Fruit fly (Drosophila melanogaster): ENCODE data around the gene CG17770.

The CG17770 gene

dm6 chr3R:25830814-25831213 lies 19.1 kb downstream of the CG17770 start, which contains the start of gene Mst57Db:
Mst57Db (minus strand) TSS chr3R:25830914.
- TF ChIP-seq Fer1 (GFP tag; optimal IDR thresholded peaks at IDR 0.05) (no peak), pfk (GFP tag; optimal IDR thresholded peaks at IDR 0.05) (no peak), D (optimal IDR thresholded peaks at IDR 0.05) (no peak), D (GFP tag; optimal IDR thresholded peaks at IDR 0.05) (no peak), MESR4 (GFP tag; optimal IDR thresholded peaks at IDR 0.05) (no peak), repo (GFP tag; optimal IDR thresholded peaks at IDR 0.05) (no peak), ind (GFP tag; optimal IDR thresholded peaks at IDR 0.05) (no peak), mld (GFP tag; IDR thresholded peaks at IDR 0.05; ENCODE audit: partially characterized antibody) (no peak), ci (GFP tag; IDR thresholded peaks at IDR 0.05) (no peak), eve (GFP tag; optimal IDR thresholded peaks at IDR 0.05) (no peak), CG17385 (GFP tag; optimal IDR thresholded peaks at IDR 0.05) (no peak), slp2 (GFP tag; optimal IDR thresholded peaks at IDR 0.05) (no peak), Max (GFP tag; optimal IDR thresholded peaks at IDR 0.05) (no peak), gro (GFP tag; optimal IDR thresholded peaks at IDR 0.05) (no peak), CG18011 (GFP tag; optimal IDR thresholded peaks at IDR 0.05) (no peak), CG10209 (GFP tag; optimal IDR thresholded peaks at IDR 0.05) (no peak), CG7372 (GFP tag; IDR thresholded peaks at IDR 0.05) (no peak), CG4328 (GFP tag; optimal IDR thresholded peaks at IDR 0.05) (no peak), CG33557 (GFP tag; optimal IDR thresholded peaks at IDR 0.05) (no peak), vvl (GFP tag; IDR thresholded peaks at IDR 0.05) (no peak)

- no peak for TF ChIP-seq CG4707 (GFP tag; optimal IDR thresholded peaks at IDR 0.05)
- no peak for TF ChIP-seq tna (GFP tag; IDR thresholded peaks at IDR 0.05; ENCODE audit: partially characterized antibody)
- no peak for TF ChIP-seq CTCF (GFP tag; optimal IDR thresholded peaks at IDR 0.05)
- TF ChIP-seq rib (GFP tag; IDR thresholded peaks at IDR 0.05): no peak
- no peak for TF ChIP-seq Optix (GFP tag; IDR thresholded peaks at IDR 0.05)
- TF ChIP-seq TFAM (GFP tag; optimal IDR thresholded peaks at IDR 0.05): no peak
- no peak for TF ChIP-seq CG18476 (GFP tag; optimal IDR thresholded peaks at IDR 0.05)
- no peak for TF ChIP-seq ara (GFP tag; IDR thresholded peaks at IDR 0.05)
- no peak for TF ChIP-seq CG13424 (tag; optimal IDR thresholded peaks at IDR 0.05)
- TF ChIP-seq Side (GFP tag; optimal IDR thresholded peaks at IDR 0.05): no peak
- TF ChIP-seq hth (optimal IDR thresholded peaks at IDR 0.05): no peak
- no peak for TF ChIP-seq CG32532 (GFP tag; IDR thresholded peaks at IDR 0.05)
- TF ChIP-seq CG6791 (GFP tag; IDR thresholded peaks at IDR 0.05; ENCODE audit: partially characterized antibody): no peak
- TF ChIP-seq HLH3B (GFP tag; IDR thresholded peaks at IDR 0.05): no peak
- no peak for TF ChIP-seq chn (GFP tag; optimal IDR thresholded peaks at IDR 0.05)
- TF ChIP-seq CG10979 (tag; optimal IDR thresholded peaks at IDR 0.05): no peak
- no peak for TF ChIP-seq inv (GFP tag; IDR thresholded peaks at IDR 0.05; ENCODE audit: partially characterized antibody)
Observed at dm6 chr3R:25831799-25832280, 20.1 kb downstream of the CG17770 start, which contains the start of the genes Mst57Da and alpha4GT2. Mst57Da (minus strand) TSS chr3R:25831899. alpha4GT2 (plus strand) TSS chr3R:25832230.

dm6 chr3R:25851224-25851682 lies 39.5 kb downstream of the CG17770 start, which contains the start of the genes CG14545 and CG5886:
CG14545 (minus strand) TSS chr3R:25851291.
CG5886 (plus strand) TSS chr3R:25851632.
- TF ChIP-seq CG7745 (tag; optimal IDR thresholded peaks at IDR 0.05) (no peak), CG33213 (GFP tag; optimal IDR thresholded peaks at IDR 0.05) (peak; percentile 36), sna (GFP tag; IDR thresholded peaks at IDR 0.05; ENCODE audit: partially characterized antibody) (no peak), insv (GFP tag; optimal IDR thresholded peaks at IDR 0.05) (peak in 1 of 2 experiments; percentile 3), trem (tag; optimal IDR thresholded peaks at IDR 0.05) (peak; percentile 82), CG12659 (GFP tag; optimal IDR thresholded peaks at IDR 0.05) (peak; percentile 39), CG9797 (GFP tag; optimal IDR thresholded peaks at IDR 0.05) (peak; percentile 85), CG31388 (GFP tag; optimal IDR thresholded peaks at IDR 0.05) (no peak), Sin3A (optimal IDR thresholded peaks at IDR 0.05) (peak; percentile 94), en (GFP tag; optimal IDR thresholded peaks at IDR 0.05) (no peak), Ptx1 (GFP tag; IDR thresholded peaks at IDR 0.05) (no peak), CG4730 (GFP tag; IDR thresholded peaks at IDR 0.05) (no peak), Deaf1 (tag; optimal IDR thresholded peaks at IDR 0.05) (no peak), h (optimal IDR thresholded peaks at IDR 0.05) (no peak), CG33557 (GFP tag; optimal IDR thresholded peaks at IDR 0.05) (peak; percentile 16), Fer2 (tag; optimal IDR thresholded peaks at IDR 0.05) (no peak)

Measured in whole organism, embryonic.